Fruit fly (Drosophila melanogaster): ENCODE results near the gene shv.
A peak's percentile ranks its signal among the peaks of the same experiment; 100 is the strongest.

Gene shv

dm6 chr2L:472829-473228 lies 19.9 kb downstream of the shv start, which contains the start of gene MED15:
TSS of gene MED15 (plus strand) at chr2L:473013.
- TF ChIP-seq h (optimal IDR thresholded peaks at IDR 0.05): no peak
- TF ChIP-seq insv (optimal IDR thresholded peaks at IDR 0.05): no peak
- TF ChIP-seq Sin3A (optimal IDR thresholded peaks at IDR 0.05): no peak
- no peak for TF ChIP-seq Myc (optimal IDR thresholded peaks at IDR 0.05)
- TF ChIP-seq psq (optimal IDR thresholded peaks at IDR 0.05): no peak
- no peak for TF ChIP-seq ttk (optimal IDR thresholded peaks at IDR 0.05)

dm6 chr2L:475920-476319 lies 23.0 kb downstream of the shv start, which contains the start of gene ush:
TSS of gene ush (plus strand) at chr2L:476220.
- TF ChIP-seq h (optimal IDR thresholded peaks at IDR 0.05): no peak
- TF ChIP-seq insv (optimal IDR thresholded peaks at IDR 0.05): no peak
- no peak for TF ChIP-seq Myc (optimal IDR thresholded peaks at IDR 0.05)
- TF ChIP-seq ttk (optimal IDR thresholded peaks at IDR 0.05): no peak

dm6 chr2L:478173-478572 lies 25.3 kb downstream of the shv start:
- TF ChIP-seq Sin3A (optimal IDR thresholded peaks at IDR 0.05): no peak
- peak; percentile 77 for TF ChIP-seq ttk (optimal IDR thresholded peaks at IDR 0.05)

- TF ChIP-seq psq (optimal IDR thresholded peaks at IDR 0.05) (no peak), Sin3A (optimal IDR thresholded peaks at IDR 0.05) (no peak), ttk (optimal IDR thresholded peaks at IDR 0.05) (no peak)
These were observed 26.0 kb downstream of the shv start for dm6 chr2L:478749-479482.

- no peak for TF ChIP-seq h (optimal IDR thresholded peaks at IDR 0.05)
- TF ChIP-seq Sin3A (optimal IDR thresholded peaks at IDR 0.05): no peak
- no peak for TF ChIP-seq ttk (optimal IDR thresholded peaks at IDR 0.05)
- TF ChIP-seq Myc (optimal IDR thresholded peaks at IDR 0.05): no peak
These were observed 26.7 kb downstream of the shv start, which contains the start of gene cbt for dm6 chr2L:479483-480195. TSS of gene cbt (minus strand) at chr2L:479688.

- TF ChIP-seq ttk (optimal IDR thresholded peaks at IDR 0.05) (no peak), insv (optimal IDR thresholded peaks at IDR 0.05) (no peak), h (optimal IDR thresholded peaks at IDR 0.05) (no peak), psq (optimal IDR thresholded peaks at IDR 0.05) (no peak), Myc (optimal IDR thresholded peaks at IDR 0.05) (no peak), Sin3A (optimal IDR thresholded peaks at IDR 0.05) (no peak)
These were observed 27.2 kb downstream of the shv start for dm6 chr2L:480196-480511.

- TF ChIP-seq psq (optimal IDR thresholded peaks at IDR 0.05): no peak
- TF ChIP-seq insv (optimal IDR thresholded peaks at IDR 0.05): no peak
These were observed 27.9 kb downstream of the shv start for dm6 chr2L:480638-481399.

dm6 chr2L:481400-481756 lies 28.5 kb downstream of the shv start:
- TF ChIP-seq h (optimal IDR thresholded peaks at IDR 0.05) (no peak), psq (optimal IDR thresholded peaks at IDR 0.05) (no peak), ttk (optimal IDR thresholded peaks at IDR 0.05) (no peak), Myc (optimal IDR thresholded peaks at IDR 0.05) (no peak), Sin3A (optimal IDR thresholded peaks at IDR 0.05) (no peak), insv (optimal IDR thresholded peaks at IDR 0.05) (no peak)

- TF ChIP-seq ttk (optimal IDR thresholded peaks at IDR 0.05) (no peak), Sin3A (optimal IDR thresholded peaks at IDR 0.05) (no peak), insv (optimal IDR thresholded peaks at IDR 0.05) (no peak), h (optimal IDR thresholded peaks at IDR 0.05) (no peak), Myc (optimal IDR thresholded peaks at IDR 0.05) (no peak), psq (optimal IDR thresholded peaks at IDR 0.05) (no peak)
These were observed 29.0 kb downstream of the shv start for dm6 chr2L:481757-482450.

dm6 chr2L:482451-482844 lies 29.5 kb downstream of the shv start:
- TF ChIP-seq ttk (optimal IDR thresholded peaks at IDR 0.05) (no peak), h (optimal IDR thresholded peaks at IDR 0.05) (no peak), Sin3A (optimal IDR thresholded peaks at IDR 0.05) (no peak), insv (optimal IDR thresholded peaks at IDR 0.05) (no peak), Myc (optimal IDR thresholded peaks at IDR 0.05) (no peak), psq (optimal IDR thresholded peaks at IDR 0.05) (no peak)

- TF ChIP-seq ttk (optimal IDR thresholded peaks at IDR 0.05): no peak
- no peak for TF ChIP-seq insv (optimal IDR thresholded peaks at IDR 0.05)
- no peak for TF ChIP-seq Sin3A (optimal IDR thresholded peaks at IDR 0.05)
- TF ChIP-seq Myc (optimal IDR thresholded peaks at IDR 0.05): no peak
- TF ChIP-seq psq (optimal IDR thresholded peaks at IDR 0.05): no peak
- no peak for TF ChIP-seq h (optimal IDR thresholded peaks at IDR 0.05)
These were observed 30.7 kb downstream of the shv start for dm6 chr2L:483347-484280.
